Worm (Caenorhabditis elegans): ENCODE data around the gene mrpl-21.

ce11 chrIII:4280215-4281173, 37.1 kb upstream of the mrpl-21 start, which contains the start of gene sup-26:
- TF ChIP-seq dao-5 (tag; optimal IDR thresholded peaks at IDR 0.05): no peak
- no peak for TF ChIP-seq him-1 (tag; optimal IDR thresholded peaks at IDR 0.05)
- TF ChIP-seq W03F9.2 (tag; optimal IDR thresholded peaks at IDR 0.05): no peak

Data from whole organism, L4/young adult.